Worm (Caenorhabditis elegans): ENCODE results near the gene T03G6.3.

ce11 chrX:2626153-2626552 lies 10.6 kb upstream of the T03G6.3 start:
- TF ChIP-seq ZK546.5 (tag; optimal IDR thresholded peaks at IDR 0.05) (no peak), lin-13 (GFP tag; optimal IDR thresholded peaks at IDR 0.05) (no peak), nhr-76 (tag; optimal IDR thresholded peaks at IDR 0.05) (no peak)

All from whole organism, L4 larva.